Worm (Caenorhabditis elegans) whole organism, late embryonic: ENCODE results near the gene srx-130.

ENCODE experiments used
- K02D7.2 ChIP-seq: sonication (generic microtip); optimal IDR thresholded peaks from 2 replicates; lab custom pipeline; 2017; ENCODE audit warnings: mild to moderate bottlenecking, missing genetic modification characterization, missing compliant biosample characterization
- fkh-10 ChIP-seq: fragments of 150-350 bp; optimal IDR thresholded peaks from 2 replicates; lab custom pipeline; 2014; ENCODE audit warnings: missing biosample characterization, missing genetic modification reagents, missing genetic modification characterization
- hlh-8 ChIP-seq: sonication (generic microtip); optimal IDR thresholded peaks from 2 replicates; lab custom pipeline; 2016; ENCODE audit warnings: missing genotype, missing genetic modification characterization, missing compliant biosample characterization
- lin-11 ChIP-seq: fragments of 200-800 bp; sonication (Bioruptor generic); optimal IDR thresholded peaks from 2 replicates; lab custom pipeline; 2018; ENCODE audit warnings: mild to moderate bottlenecking, missing genetic modification characterization, missing compliant biosample characterization
- nhr-11 ChIP-seq: fragments of 150-350 bp; optimal IDR thresholded peaks from 2 replicates; lab custom pipeline; 2014; ENCODE audit warnings: missing biosample characterization, missing genetic modification characterization
- ztf-16 ChIP-seq: sonication (generic microtip); optimal IDR thresholded peaks from 2 replicates; lab custom pipeline; 2017; ENCODE audit warnings: missing genetic modification characterization, missing compliant biosample characterization

- TF ChIP-seq fkh-10 (GFP tag; lab: Kevin White, UChicago) (no peak), K02D7.2 (tag; lab: Kevin White, UChicago) (no peak), hlh-8 (tag; lab: Kevin White, UChicago) (no peak), nhr-11 (no peak), lin-11 (no peak), ztf-16 (tag; lab: Kevin White, UChicago) (no peak)
Observed at ce11 chrV:13833951-13834350, 9.3 kb upstream of the srx-130 start, which contains the start of gene srx-129.
